Fruit fly (Drosophila melanogaster) whole organism, prepupa: ENCODE measurements around the gene CG43084.

ENCODE experiments used
- CG10631 ChIP-seq: fragments of 200-800 bp; sonication (Bioruptor generic); optimal IDR thresholded peaks from 2 replicates; lab custom pipeline; 2016; ENCODE audit warnings: missing biosample characterization, missing genetic modification characterization
- CG10669 ChIP-seq: fragments of 200-800 bp; sonication (Bioruptor generic); optimal IDR thresholded peaks from 3 replicates; lab custom pipeline; 2018; ENCODE audit warnings: missing biosample characterization, mild to moderate bottlenecking, missing genetic modification characterization, moderate library complexity
- CG11762 ChIP-seq: fragments of 200-800 bp; sonication (Bioruptor generic); optimal IDR thresholded peaks from 3 replicates; lab custom pipeline; 2016; ENCODE audit warnings: missing biosample characterization, missing genetic modification characterization; ENCODE audit not compliant: insufficient read depth
- CG15336 ChIP-seq: fragments of 200-800 bp; sonication (Bioruptor generic); IDR thresholded peaks from 2 replicates; pipeline ENCODE4 v1.3.6; 2022; ENCODE audit warnings: missing biosample characterization, missing genetic modification characterization
- CG1621 ChIP-seq: fragments of 200-800 bp; sonication (Bioruptor generic); optimal IDR thresholded peaks from 3 replicates; lab custom pipeline; 2018; ENCODE audit warnings: missing biosample characterization, mild to moderate bottlenecking, missing genetic modification characterization
- CG16779 ChIP-seq: fragments of 200-800 bp; sonication (Bioruptor generic); optimal IDR thresholded peaks from 3 replicates; lab custom pipeline; 2017; ENCODE audit warnings: missing biosample characterization, mild to moderate bottlenecking, missing genetic modification characterization
- CG3032 ChIP-seq: fragments of 200-800 bp; optimal IDR thresholded peaks from 2 replicates; lab custom pipeline; 2019; ENCODE audit warnings: missing biosample characterization, mild to moderate bottlenecking, missing genetic modification characterization, moderate library complexity
- CG31627 ChIP-seq: fragments of 200-800 bp; sonication (Bioruptor generic); optimal IDR thresholded peaks from 3 replicates; lab custom pipeline; 2016; ENCODE audit warnings: missing biosample characterization, missing genetic modification characterization
- CG32006 ChIP-seq: fragments of 200-800 bp; sonication (Bioruptor generic); optimal IDR thresholded peaks from 3 replicates; lab custom pipeline; 2017; ENCODE audit warnings: missing biosample characterization, mild to moderate bottlenecking, missing genetic modification characterization
- CG3919 ChIP-seq: fragments of 200-800 bp; sonication (Bioruptor generic); optimal IDR thresholded peaks from 3 replicates; lab custom pipeline; 2016; ENCODE audit warnings: missing biosample characterization, missing genetic modification characterization
- CG6163 ChIP-seq: fragments of 200-800 bp; sonication (Bioruptor generic); IDR thresholded peaks from 3 replicates; pipeline ENCODE4 v1.3.6; 2022; ENCODE audit warnings: missing biosample characterization, missing genetic modification characterization
- CG6276 ChIP-seq: fragments of 200-800 bp; sonication (Bioruptor generic); optimal IDR thresholded peaks from 2 replicates; lab custom pipeline; 2017; ENCODE audit warnings: missing biosample characterization, mild to moderate bottlenecking, missing genetic modification characterization
- CG6792 ChIP-seq: fragments of 200-800 bp; sonication (Bioruptor generic); optimal IDR thresholded peaks from 3 replicates; lab custom pipeline; 2016; ENCODE audit warnings: missing biosample characterization, missing genetic modification characterization
- CG6854 ChIP-seq: fragments of 200-800 bp; sonication (Bioruptor generic); optimal IDR thresholded peaks from 2 replicates; lab custom pipeline; 2017; ENCODE audit warnings: missing biosample characterization, mild to moderate bottlenecking, missing genetic modification characterization
- CG8119 ChIP-seq: fragments of 200-800 bp; sonication (Bioruptor generic); IDR thresholded peaks from 3 replicates; pipeline ENCODE4 v1.3.6; 2022; ENCODE audit warnings: missing biosample characterization, missing genetic modification characterization
- CG8632 ChIP-seq: fragments of 200-800 bp; sonication (Bioruptor generic); optimal IDR thresholded peaks from 3 replicates; lab custom pipeline; 2016; ENCODE audit warnings: missing biosample characterization, missing genetic modification characterization
- CG9139 ChIP-seq: fragments of 200-800 bp; sonication (Bioruptor generic); optimal IDR thresholded peaks from 3 replicates; lab custom pipeline; 2017; ENCODE audit warnings: missing biosample characterization, mild to moderate bottlenecking, missing genetic modification characterization
- Eip78C ChIP-seq: fragments of 200-800 bp; sonication (Bioruptor generic); peaks from one replicate; lab custom pipeline; 2016; ENCODE audit warnings: missing biosample characterization, missing genetic modification characterization
- Eip93F ChIP-seq: fragments of 200-800 bp; sonication (Bioruptor generic); optimal IDR thresholded peaks from 2 replicates; lab custom pipeline; 2016; ENCODE audit warnings: missing biosample characterization, mild to moderate bottlenecking, missing genetic modification characterization
- Ets21C ChIP-seq: fragments of 200-800 bp; sonication (Bioruptor generic); optimal IDR thresholded peaks from 3 replicates; lab custom pipeline; 2016; ENCODE audit warnings: missing biosample characterization, missing genetic modification characterization
- Ets96B ChIP-seq: fragments of 200-800 bp; optimal IDR thresholded peaks from 2 replicates; lab custom pipeline; 2019; ENCODE audit warnings: missing biosample characterization, mild to moderate bottlenecking, missing genetic modification characterization, moderate library complexity
- Gug ChIP-seq: fragments of 200-800 bp; sonication (Bioruptor generic); IDR thresholded peaks from 2 replicates; pipeline ENCODE4 v1.3.6; 2022; ENCODE audit warnings: missing biosample characterization, missing genetic modification characterization
- Hr38 ChIP-seq: sonication (Bioruptor generic); optimal IDR thresholded peaks from 2 replicates; lab custom pipeline; 2016; ENCODE audit warnings: missing biosample characterization, missing genetic modification characterization
- Hr39 ChIP-seq: fragments of 200-800 bp; sonication (Bioruptor generic); optimal IDR thresholded peaks from 2 replicates; lab custom pipeline; 2016; ENCODE audit warnings: missing biosample characterization, missing genetic modification characterization
- Hr4 ChIP-seq: fragments of 200-800 bp; sonication (Bioruptor generic); optimal IDR thresholded peaks from 3 replicates; lab custom pipeline; 2016; ENCODE audit warnings: missing biosample characterization, missing genetic modification characterization
- Met ChIP-seq: fragments of 200-800 bp; sonication (Bioruptor generic); optimal IDR thresholded peaks from 3 replicates; lab custom pipeline; 2016; ENCODE audit warnings: missing biosample characterization, missing genetic modification characterization
- OdsH ChIP-seq: fragments of 200-800 bp; sonication (Bioruptor generic); optimal IDR thresholded peaks from 3 replicates; lab custom pipeline; 2016; ENCODE audit warnings: missing biosample characterization, missing genetic modification characterization
- Smox ChIP-seq: fragments of 200-800 bp; sonication (Bioruptor generic); optimal IDR thresholded peaks from 3 replicates; lab custom pipeline; 2016; ENCODE audit warnings: missing biosample characterization, missing genetic modification characterization
- Sox102F ChIP-seq: fragments of 200-800 bp; sonication (Bioruptor generic); optimal IDR thresholded peaks from 2 replicates; lab custom pipeline; 2016; ENCODE audit warnings: missing biosample characterization, mild to moderate bottlenecking, missing genetic modification characterization
- Sox14 ChIP-seq: fragments of 200-800 bp; sonication (Bioruptor generic); optimal IDR thresholded peaks from 3 replicates; lab custom pipeline; 2016; ENCODE audit warnings: missing biosample characterization, missing genetic modification characterization
- Sox15 ChIP-seq: fragments of 200-800 bp; sonication (Bioruptor generic); optimal IDR thresholded peaks from 3 replicates; lab custom pipeline; 2016; ENCODE audit warnings: missing biosample characterization, missing genetic modification characterization
- achi ChIP-seq: fragments of 200-800 bp; sonication (Bioruptor generic); optimal IDR thresholded peaks from 3 replicates; lab custom pipeline; 2016; ENCODE audit warnings: missing biosample characterization, missing genetic modification characterization
- acj6 ChIP-seq: fragments of 200-800 bp; sonication (Bioruptor generic); optimal IDR thresholded peaks from 3 replicates; lab custom pipeline; 2016; ENCODE audit warnings: missing biosample characterization, missing genetic modification characterization
- cyc ChIP-seq: fragments of 200-800 bp; sonication (Bioruptor generic); optimal IDR thresholded peaks from 3 replicates; lab custom pipeline; 2016; ENCODE audit warnings: missing biosample characterization, missing genetic modification characterization
- dac ChIP-seq: fragments of 200-800 bp; sonication (Bioruptor generic); optimal IDR thresholded peaks from 2 replicates; lab custom pipeline; 2017; ENCODE audit warnings: missing biosample characterization, mild to moderate bottlenecking, missing genetic modification characterization
- dsx ChIP-seq: fragments of 200-800 bp; optimal IDR thresholded peaks from 3 replicates; lab custom pipeline; 2019; ENCODE audit warnings: missing biosample characterization, mild to moderate bottlenecking, missing genetic modification characterization, moderate library complexity; ENCODE audit not compliant: poor library complexity, severe bottlenecking
- esn ChIP-seq: fragments of 200-800 bp; sonication (Bioruptor generic); optimal IDR thresholded peaks from 2 replicates; lab custom pipeline; 2016; ENCODE audit warnings: missing biosample characterization, mild to moderate bottlenecking, missing genetic modification characterization, moderate library complexity
- fd59A ChIP-seq: fragments of 200-800 bp; sonication (Bioruptor generic); optimal IDR thresholded peaks from 2 replicates; lab custom pipeline; 2017; ENCODE audit warnings: missing biosample characterization, mild to moderate bottlenecking, missing genetic modification characterization, missing genetic modification reagents
- fkh ChIP-seq: fragments of 200-800 bp; sonication (Bioruptor generic); optimal IDR thresholded peaks from 3 replicates; lab custom pipeline; 2017; ENCODE audit warnings: missing biosample characterization, mild to moderate bottlenecking, missing genetic modification characterization, moderate library complexity
- lz ChIP-seq: fragments of 200-800 bp; sonication (Bioruptor generic); optimal IDR thresholded peaks from 3 replicates; lab custom pipeline; 2016; ENCODE audit warnings: missing biosample characterization, missing genetic modification characterization
- net ChIP-seq: fragments of 200-800 bp; sonication (Bioruptor generic); optimal IDR thresholded peaks from 3 replicates; lab custom pipeline; 2016; ENCODE audit warnings: missing biosample characterization, missing genetic modification characterization
- spab ChIP-seq: fragments of 200-800 bp; sonication (Bioruptor generic); optimal IDR thresholded peaks from 2 replicates; lab custom pipeline; 2017; ENCODE audit warnings: missing biosample characterization, mild to moderate bottlenecking, missing genetic modification characterization, missing genetic modification reagents
- ss ChIP-seq, 2 experiments: fragments of 200-800 bp; sonication (Bioruptor generic); optimal IDR thresholded peaks; 2 replicates in 1 of 2; 3 replicates in 1 of 2; lab custom pipeline; 2017 to 2018; ENCODE audit warnings: mild to moderate bottlenecking in 2 of 2, missing biosample characterization in 2 of 2, missing genetic modification characterization in 2 of 2, moderate library complexity in 1 of 2
- svp ChIP-seq: fragments of 200-800 bp; sonication (Bioruptor generic); peaks from one replicate; lab custom pipeline; 2016; ENCODE audit warnings: missing biosample characterization, missing genetic modification characterization
- topi ChIP-seq: fragments of 200-800 bp; sonication (Bioruptor generic); optimal IDR thresholded peaks from 3 replicates; lab custom pipeline; 2016; ENCODE audit warnings: missing biosample characterization, missing genetic modification characterization

The CG43084 gene

DNA sequence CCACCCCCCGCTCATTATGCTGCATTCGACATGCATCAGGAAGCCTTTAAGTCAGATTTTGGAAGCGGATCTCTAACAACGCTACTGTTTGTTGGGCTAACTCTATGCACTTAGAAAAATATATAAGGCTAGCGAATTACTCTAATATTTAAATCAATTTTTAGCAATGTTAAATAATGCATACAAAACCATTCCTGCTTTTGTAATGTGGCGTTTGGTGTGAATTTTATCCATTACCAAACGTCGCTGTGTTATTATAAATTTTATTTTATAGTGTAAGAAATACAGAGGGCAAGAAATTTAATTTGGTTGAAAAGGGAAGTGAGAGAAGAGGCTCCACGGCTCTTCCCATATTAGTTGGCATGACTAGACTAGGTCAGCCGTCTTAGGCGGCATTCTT lies 22.1 kb downstream of the CG43084 start:
- peak; percentile 4 for TF ChIP-seq esn (GFP tag; lab: Kevin White, UChicago)
- TF ChIP-seq acj6 (GFP tag; lab: Kevin White, UChicago): peak; percentile 6
- TF ChIP-seq Eip78C (GFP tag; lab: Kevin White, UChicago): peak; percentile 43
- no peak for TF ChIP-seq OdsH (GFP tag; lab: Kevin White, UChicago)

DNA sequence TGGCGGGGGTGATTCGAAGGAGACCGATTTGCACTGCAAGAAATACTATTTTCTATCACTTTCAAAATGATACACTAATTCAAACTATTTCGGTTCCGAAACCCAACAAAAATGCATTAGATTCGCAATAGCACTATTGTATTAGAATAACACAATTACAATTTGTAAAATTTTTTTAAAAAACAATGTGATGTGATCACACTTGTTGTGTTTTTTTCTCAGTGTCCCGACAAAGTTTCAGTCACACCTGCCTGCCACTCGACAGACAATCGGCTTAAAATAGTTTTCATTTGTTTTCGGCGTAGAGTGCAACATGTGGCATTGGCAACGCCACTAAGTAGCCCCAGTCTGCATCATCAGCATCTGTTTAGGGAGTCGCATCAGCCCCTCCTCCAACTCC lies 24.5 kb downstream of the CG43084 start:
- TF ChIP-seq svp (GFP tag; lab: Kevin White, UChicago) (no peak), CG6792 (GFP tag; lab: Kevin White, UChicago) (no peak), CG31627 (GFP tag; lab: Kevin White, UChicago) (no peak), Hr38 (GFP tag; lab: Kevin White, UChicago) (no peak), CG3032 (tag; lab: Kevin White, UChicago) (no peak), Eip93F (GFP tag; lab: Kevin White, UChicago) (no peak), Ets96B (tag; lab: Kevin White, UChicago) (no peak), CG8632 (GFP tag; lab: Kevin White, UChicago) (no peak), CG32006 (GFP tag; lab: Kevin White, UChicago) (peak; percentile 49), CG9139 (GFP tag; lab: Kevin White, UChicago) (no peak), topi (GFP tag; lab: Kevin White, UChicago) (no peak), dsx (GFP tag; lab: Kevin White, UChicago) (peak; percentile 62), CG8119 (GFP tag; lab: Robert Waterston, UW) (0 out of 3 replicates have a peak, but pooled peaks have one; percentile 30), net (peak; percentile 16), ss (GFP tag; optimal IDR thresholded peaks at IDR 0.05; lab: Kevin White, UChicago) (no peak), CG11762 (no peak), Gug (no peak), Ets21C (GFP tag; lab: Kevin White, UChicago) (no peak), cyc (GFP tag; lab: Kevin White, UChicago) (no peak), achi (peak; percentile 11), dac (GFP tag; lab: Kevin White, UChicago) (no peak), Sox14 (GFP tag; lab: Kevin White, UChicago) (no peak), esn (GFP tag; lab: Kevin White, UChicago) (no peak), Smox (GFP tag; lab: Kevin White, UChicago) (no peak), CG10631 (GFP tag; lab: Kevin White, UChicago) (peak; percentile 21), CG6276 (GFP tag; lab: Kevin White, UChicago) (no peak), fd59A (GFP tag; lab: Kevin White, UChicago) (no peak), lz (no peak), CG10669 (GFP tag; lab: Kevin White, UChicago) (peak; percentile 4), spab (GFP tag; lab: Kevin White, UChicago) (no peak), Hr39 (no peak), CG1621 (no peak), Sox15 (no peak), Sox102F (GFP tag; lab: Kevin White, UChicago) (no peak), CG6854 (GFP tag; lab: Kevin White, UChicago) (no peak), CG3919 (GFP tag; lab: Kevin White, UChicago) (peak; percentile 20), Met (GFP tag; lab: Kevin White, UChicago) (no peak), fkh (GFP tag; lab: Kevin White, UChicago) (no peak), CG16779 (no peak), Eip78C (GFP tag; lab: Kevin White, UChicago) (peak; percentile 62), CG6163 (GFP tag; lab: Robert Waterston, UW) (0 out of 3 replicates have a peak, but pooled peaks have one; percentile 44), CG15336 (GFP tag; lab: Robert Waterston, UW) (no peak), Hr4 (GFP tag; lab: Kevin White, UChicago) (peak; percentile 35)
